Worm (Caenorhabditis elegans): Measurements from ENCODE around the gene try-11.

try-11 gene

DNA sequence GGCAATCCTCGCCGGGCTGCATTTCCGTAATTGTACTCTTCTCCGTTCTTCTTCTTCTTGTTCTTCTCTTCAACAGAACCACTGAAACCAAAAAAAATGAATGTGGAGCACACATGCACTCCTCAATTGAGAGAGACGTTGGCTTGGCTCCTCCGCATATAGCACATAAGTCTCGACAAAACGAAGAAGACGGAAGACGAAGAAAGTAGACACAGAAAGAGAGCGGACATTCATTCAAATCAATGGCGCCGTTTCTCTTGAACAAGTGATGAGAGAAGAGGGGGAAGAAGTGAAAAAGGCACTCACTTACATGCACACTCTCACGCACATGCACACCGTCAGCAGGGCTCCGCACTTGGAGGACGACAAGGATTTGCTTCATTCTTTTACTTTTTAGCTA, 14.0 kb upstream of the try-11 start, which contains the start of gene F25E5.9:
Gene F25E5.9 (minus strand): TSS at position 382 of the 400 bp plus-strand sequence.
- TF ChIP-seq Y75B8A.6 (GFP tag; IDR thresholded peaks at IDR 0.05) (no peak), snpc-4 (tag; optimal IDR thresholded peaks at IDR 0.05) (no peak), dmd-8 (GFP tag; IDR thresholded peaks at IDR 0.05) (no peak), ceh-20 (GFP tag; IDR thresholded peaks at IDR 0.05) (no peak), ceh-82 (tag; optimal IDR thresholded peaks at IDR 0.05) (no peak), ceh-62 (tag; optimal IDR thresholded peaks at IDR 0.05) (no peak), zip-2 (tag; optimal IDR thresholded peaks at IDR 0.05) (no peak), D1046.2 (GFP tag; IDR thresholded peaks at IDR 0.05) (0 out of 2 replicates have a peak, but pooled peaks have one; percentile 40), zag-1 (tag; optimal IDR thresholded peaks at IDR 0.05) (no peak), egl-43 (GFP tag; IDR thresholded peaks at IDR 0.05) (peak; percentile 72; the same call in 1 of the 2 replicates), arid-1 (GFP tag; conservative IDR thresholded peaks at IDR 0.05) (no peak), nhr-10 (tag; optimal IDR thresholded peaks at IDR 0.05) (no peak), hlh-11 (tag; optimal IDR thresholded peaks at IDR 0.05) (peak; percentile 7), nhr-6 (tag; optimal IDR thresholded peaks at IDR 0.05) (peak; percentile 2), dmd-6 (GFP tag; IDR thresholded peaks at IDR 0.05) (no peak), Y5F2A.4 (GFP tag; optimal IDR thresholded peaks at IDR 0.05) (no peak), ctbp-1 (GFP tag; IDR thresholded peaks at IDR 0.05) (peak; percentile 61), daf-8 (GFP tag; IDR thresholded peaks at IDR 0.05) (no peak), mes-2 (tag; optimal IDR thresholded peaks at IDR 0.05; ENCODE audit: poor library complexity, severe bottlenecking) (peak; percentile 23), daf-16 (GFP tag; optimal IDR thresholded peaks at IDR 0.05) (no peak), daf-16 (tag; optimal IDR thresholded peaks at IDR 0.05) (no peak), mxl-2 (GFP tag; conservative IDR thresholded peaks at IDR 0.05) (no peak), lsy-2 (tag; optimal IDR thresholded peaks at IDR 0.05) (peak in 1 of 2 experiments; percentile 16), unc-130 (GFP tag; optimal IDR thresholded peaks at IDR 0.05) (no peak), nhr-111 (GFP tag; optimal IDR thresholded peaks at IDR 0.05) (no peak), fkh-10 (GFP tag; optimal IDR thresholded peaks at IDR 0.05) (peak; percentile 29), aha-1 (tag) (no peak), hif-1 (tag; optimal IDR thresholded peaks at IDR 0.05) (peak in 1 of 2 experiments; percentile 3), tra-1 (GFP tag; IDR thresholded peaks at IDR 0.05) (0 out of 2 replicates have a peak, but pooled peaks have one; percentile 11), attf-4 (tag; optimal IDR thresholded peaks at IDR 0.05) (no peak), ama-1 (optimal IDR thresholded peaks at IDR 0.05) (no peak), gei-8 (GFP tag; optimal IDR thresholded peaks at IDR 0.05) (no peak), pha-4 (GFP tag; IDR thresholded peaks at IDR 0.05) (no peak), pha-4 (tag; optimal IDR thresholded peaks at IDR 0.05) (no peak), ces-1 (GFP tag; optimal IDR thresholded peaks at IDR 0.05) (no peak), dve-1 (tag; optimal IDR thresholded peaks at IDR 0.05; ENCODE audit: insufficient read depth) (no peak), snpc-1.2 (GFP tag; IDR thresholded peaks at IDR 0.05) (no peak), saeg-2 (GFP tag; IDR thresholded peaks at IDR 0.05) (0 out of 2 replicates have a peak, but pooled peaks have one; percentile 34), R02D3.7 (tag; optimal IDR thresholded peaks at IDR 0.05) (no peak), mdl-1 (tag; optimal IDR thresholded peaks at IDR 0.05) (peak in 1 of 2 experiments; percentile 22), mxl-3 (GFP tag; optimal IDR thresholded peaks at IDR 0.05) (peak; percentile 16), lin-15B (tag; optimal IDR thresholded peaks at IDR 0.05) (no peak), aly-2 (tag; optimal IDR thresholded peaks at IDR 0.05) (no peak), unc-39 (tag; optimal IDR thresholded peaks at IDR 0.05) (no peak), mep-1 (tag; optimal IDR thresholded peaks at IDR 0.05) (no peak), F10B5.3 (tag; optimal IDR thresholded peaks at IDR 0.05) (no peak), F49E8.2 (tag; optimal IDR thresholded peaks at IDR 0.05; ENCODE audit: borderline replicate concordance) (no peak), jun-1 (tag; optimal IDR thresholded peaks at IDR 0.05) (no peak), dpl-1 (GFP tag; optimal IDR thresholded peaks at IDR 0.05) (no peak), zfp-2 (tag; optimal IDR thresholded peaks at IDR 0.05) (no peak), fos-1 (tag; optimal IDR thresholded peaks at IDR 0.05) (no peak), ZK337.2 (GFP tag; IDR thresholded peaks at IDR 0.05) (no peak), cey-2 (tag; optimal IDR thresholded peaks at IDR 0.05; ENCODE audit: borderline replicate concordance, insufficient read depth) (no peak)

Data from whole organism, L4 larva.